Fruit fly (Drosophila melanogaster) whole organism, embryonic: Measurements from ENCODE around the gene CG6051.

Source experiments
- Abd-B ChIP-seq: fragments of 200-800 bp; sonication (Bioruptor generic); optimal IDR thresholded peaks from 2 replicates; lab custom pipeline; 2018; ENCODE audit warnings: missing biosample characterization, mild to moderate bottlenecking, missing genetic modification characterization, moderate library complexity
- CG12744 ChIP-seq: fragments of 200-800 bp; sonication (Bioruptor generic); optimal IDR thresholded peaks from 2 replicates; lab custom pipeline; 2016; ENCODE audit warnings: missing biosample characterization, missing genetic modification characterization
- CG13123 ChIP-seq: fragments of 200-800 bp; sonication (Bioruptor generic); optimal IDR thresholded peaks from 2 replicates; lab custom pipeline; 2016; ENCODE audit warnings: missing biosample characterization, missing genetic modification characterization
- CG7556 ChIP-seq: fragments of 200-800 bp; sonication (Bioruptor generic); optimal IDR thresholded peaks from 2 replicates; lab custom pipeline; 2017; ENCODE audit warnings: missing biosample characterization, mild to moderate bottlenecking, missing genetic modification characterization
- HmgD ChIP-seq: fragments of 200-800 bp; sonication (Bioruptor generic); optimal IDR thresholded peaks from 3 replicates; lab custom pipeline; 2016; ENCODE audit warnings: missing biosample characterization, missing genetic modification characterization
- Oaz ChIP-seq: fragments of 200-800 bp; sonication (Bioruptor generic); IDR thresholded peaks from 2 replicates; pipeline ENCODE4 v1.3.6; 2022; ENCODE audit warnings: missing biosample characterization, missing genetic modification characterization
- crp ChIP-seq, 2 experiments: fragments of 200-800 bp; sonication (Bioruptor generic); optimal IDR thresholded peaks; 2 replicates in 1 of 2; 3 replicates in 1 of 2; lab custom pipeline; 2017; ENCODE audit warnings: missing biosample characterization in 2 of 2, missing genetic modification characterization in 2 of 2, mild to moderate bottlenecking in 1 of 2, moderate library complexity in 1 of 2
- klu ChIP-seq: fragments of 200-800 bp; sonication (Bioruptor generic); IDR thresholded peaks from 2 replicates; pipeline ENCODE4 v1.3.6; 2022; ENCODE audit warnings: missing biosample characterization, missing genetic modification characterization
- luna ChIP-seq: fragments of 200-800 bp; sonication (Bioruptor generic); optimal IDR thresholded peaks from 2 replicates; lab custom pipeline; 2016; ENCODE audit warnings: missing biosample characterization, missing genetic modification characterization
- p53 ChIP-seq: fragments of 200-800 bp; sonication (Bioruptor generic); optimal IDR thresholded peaks from 2 replicates; lab custom pipeline; 2016; ENCODE audit warnings: missing biosample characterization, missing genetic modification characterization
- sd ChIP-seq: fragments of 200-800 bp; sonication (Bioruptor generic); optimal IDR thresholded peaks from 3 replicates; lab custom pipeline; 2018; ENCODE audit warnings: missing biosample characterization, mild to moderate bottlenecking, missing genetic modification characterization, moderate library complexity
- usp ChIP-seq: fragments of >200 bp; optimal IDR thresholded peaks from 2 replicates; lab custom pipeline; 2017; ENCODE audit warnings: missing biosample characterization, missing genetic modification characterization
- zfh2 ChIP-seq: fragments of 200-800 bp; sonication (Bioruptor generic); optimal IDR thresholded peaks from 2 replicates; lab custom pipeline; 2016; ENCODE audit warnings: missing biosample characterization, missing genetic modification characterization

dm6 chr3R:27094233-27094632 lies 56.6 kb downstream of the CG6051 start, which contains the start of gene CG14259:
- no peak for TF ChIP-seq CG7556 (GFP tag; lab: Kevin White, UChicago)
- no peak for TF ChIP-seq p53 (GFP tag; lab: Kevin White, UChicago)
- TF ChIP-seq sd (tag; lab: Kevin White, UChicago): no peak
- TF ChIP-seq zfh2 (GFP tag; lab: Kevin White, UChicago): no peak
- TF ChIP-seq luna (GFP tag; lab: Kevin White, UChicago): no peak
- TF ChIP-seq crp (GFP tag; optimal IDR thresholded peaks at IDR 0.05; lab: Kevin White, UChicago): no peak
- no peak for TF ChIP-seq CG12744 (GFP tag; lab: Kevin White, UChicago)
- no peak for TF ChIP-seq CG13123 (GFP tag; lab: Kevin White, UChicago)
- TF ChIP-seq Oaz: no peak
- TF ChIP-seq Abd-B (GFP tag; lab: Kevin White, UChicago): no peak
- no peak for TF ChIP-seq klu (GFP tag; lab: Robert Waterston, UW)
- no peak for TF ChIP-seq HmgD
- no peak for TF ChIP-seq usp (GFP tag; lab: Kevin White, UChicago)
